Worm (Caenorhabditis elegans) whole organism, L4 larva: Measurements from ENCODE around the gene R07E3.4.
A peak's percentile ranks its signal among the peaks of the same experiment; 100 is the strongest.

Experiments used
- D1046.2 ChIP-seq: fragments of 200-800 bp; sonication (Bioruptor generic); IDR thresholded peaks from 2 replicates; pipeline ENCODE4 v1.3.6; 2022; ENCODE audit warnings: missing genetic modification characterization, missing compliant biosample characterization
- F26F4.8 ChIP-seq: fragments of 200-800 bp; sonication (Bioruptor generic); conservative IDR thresholded peaks from 2 replicates; pipeline ENCODE4 v1.3.6; 2022; ENCODE audit warnings: missing genetic modification characterization, missing compliant biosample characterization
- R02D3.7 ChIP-seq: fragments of 150-350 bp; sonication (generic microtip); optimal IDR thresholded peaks from 3 replicates; lab custom pipeline; 2014; ENCODE audit warnings: missing biosample characterization, missing genetic modification characterization
- T20F7.1 ChIP-seq: fragments of 200-800 bp; sonication (Bioruptor generic); optimal IDR thresholded peaks from 2 replicates; lab custom pipeline; 2018; ENCODE audit warnings: mild to moderate bottlenecking, missing genetic modification characterization, missing compliant biosample characterization
- T26A8.4 ChIP-seq: fragments of 200-800 bp; sonication (Bioruptor generic); IDR thresholded peaks from 2 replicates; pipeline ENCODE4 v1.3.6; 2022; ENCODE audit warnings: missing genetic modification characterization, missing compliant biosample characterization
- Y105C5A.15 ChIP-seq: fragments of 200-800 bp; sonication (Bioruptor generic); IDR thresholded peaks from 2 replicates; pipeline ENCODE4 v1.3.6; 2022; ENCODE audit warnings: missing genetic modification characterization, missing compliant biosample characterization
- Y48G9A.11 ChIP-seq: fragments of 200-800 bp; sonication (Bioruptor generic); IDR thresholded peaks from 2 replicates; pipeline ENCODE4 v1.3.6; 2022; ENCODE audit warnings: missing genetic modification reagents, missing genetic modification characterization, missing compliant biosample characterization
- aha-1 ChIP-seq: fragments of 150-350 bp; peaks from one replicate; lab custom pipeline; 2014; ENCODE audit warnings: missing biosample characterization, missing genetic modification characterization
- attf-4 ChIP-seq: sonication (generic microtip); optimal IDR thresholded peaks from 3 replicates; lab custom pipeline; 2017; ENCODE audit warnings: missing biosample characterization, missing genetic modification characterization
- ceh-20 ChIP-seq: fragments of 200-800 bp; sonication (Bioruptor generic); IDR thresholded peaks from 2 replicates; pipeline ENCODE4 v1.3.6; 2022; ENCODE audit warnings: missing genetic modification reagents, missing genetic modification characterization, missing compliant biosample characterization
- ceh-44 ChIP-seq: fragments of 200-800 bp; sonication (Bioruptor generic); IDR thresholded peaks from 2 replicates; pipeline ENCODE4 v1.3.6; 2022; ENCODE audit warnings: missing genetic modification reagents, missing genetic modification characterization, missing compliant biosample characterization
- ctbp-1 ChIP-seq: fragments of 200-800 bp; sonication (Bioruptor generic); IDR thresholded peaks from 2 replicates; pipeline ENCODE4 v1.3.6; 2022; ENCODE audit warnings: missing genetic modification reagents, missing genetic modification characterization, missing compliant biosample characterization
- daf-12 ChIP-seq: fragments of 150-350 bp; optimal IDR thresholded peaks from 2 replicates; lab custom pipeline; 2014; ENCODE audit warnings: missing biosample characterization, missing genetic modification reagents, missing genetic modification characterization
- daf-16 ChIP-seq, 3 experiments: sonication (generic microtip); optimal IDR thresholded peaks; 2 replicates each; lab custom pipeline; 2016 to 2017; ENCODE audit warnings: missing genetic modification characterization in 3 of 3, missing genetic modification reagents in 3 of 3, mild to moderate bottlenecking in 2 of 3, missing compliant biosample characterization in 2 of 3, missing biosample characterization in 1 of 3, moderate library complexity in 1 of 3
- daf-19 ChIP-seq: fragments of 200-800 bp; sonication (Bioruptor generic); conservative IDR thresholded peaks from 2 replicates; pipeline ENCODE4 v1.3.6; 2022; ENCODE audit warnings: missing genetic modification characterization, missing compliant biosample characterization
- dmd-6 ChIP-seq: fragments of 200-800 bp; sonication (Bioruptor generic); IDR thresholded peaks from 2 replicates; pipeline ENCODE4 v1.3.6; 2022; ENCODE audit warnings: missing genetic modification reagents, missing genetic modification characterization, missing compliant biosample characterization
- dve-1 ChIP-seq: sonication (generic microtip); optimal IDR thresholded peaks from 2 replicates; lab custom pipeline; 2017; ENCODE audit warnings: antibody characterized with exemption, mild to moderate bottlenecking, missing genetic modification characterization, missing compliant biosample characterization; ENCODE audit not compliant: insufficient read depth
- hlh-11 ChIP-seq: fragments of 200-800 bp; sonication (Bioruptor generic); optimal IDR thresholded peaks from 2 replicates; lab custom pipeline; 2018; ENCODE audit warnings: mild to moderate bottlenecking, missing genetic modification characterization, missing compliant biosample characterization
- hlh-30 ChIP-seq: sonication (generic microtip); optimal IDR thresholded peaks from 2 replicates; lab custom pipeline; 2017; ENCODE audit warnings: antibody characterized with exemption, mild to moderate bottlenecking, missing genetic modification characterization, missing compliant biosample characterization; ENCODE audit not compliant: insufficient read depth
- lin-15B ChIP-seq: fragments of 150-350 bp; sonication (generic microtip); optimal IDR thresholded peaks from 3 replicates; lab custom pipeline; 2014; ENCODE audit warnings: missing biosample characterization, missing genetic modification characterization
- lin-38 ChIP-seq: fragments of 200-800 bp; sonication (Bioruptor generic); IDR thresholded peaks from 2 replicates; pipeline ENCODE4 v1.3.6; 2022; ENCODE audit warnings: missing genetic modification reagents, missing genetic modification characterization, missing compliant biosample characterization
- mdl-1 ChIP-seq, 2 experiments: fragments of 150-350 bp in 1 of 2; sonication (generic microtip) in 1 of 2; optimal IDR thresholded peaks; 2 replicates each; lab custom pipeline; 2014 to 2017; ENCODE audit warnings: missing biosample characterization in 2 of 2, missing genetic modification characterization in 2 of 2
- mdt-29 ChIP-seq: fragments of 200-800 bp; sonication (Bioruptor generic); IDR thresholded peaks from 2 replicates; pipeline ENCODE4 v1.3.6; 2022; ENCODE audit warnings: missing genetic modification reagents, missing genetic modification characterization, missing compliant biosample characterization
- mep-1 ChIP-seq: fragments of 150-350 bp; sonication (generic microtip); optimal IDR thresholded peaks from 3 replicates; lab custom pipeline; 2014; ENCODE audit warnings: missing biosample characterization, missing genetic modification characterization
- mxl-3 ChIP-seq: fragments of 200-800 bp; sonication (Bioruptor generic); optimal IDR thresholded peaks from 2 replicates; lab custom pipeline; 2018; ENCODE audit warnings: mild to moderate bottlenecking, missing genetic modification characterization, missing compliant biosample characterization
- nhr-10 ChIP-seq: fragments of 150-350 bp; optimal IDR thresholded peaks from 2 replicates; lab custom pipeline; 2014; ENCODE audit warnings: missing biosample characterization, missing genetic modification characterization
- nhr-11 ChIP-seq: fragments of 150-350 bp; optimal IDR thresholded peaks from 2 replicates; lab custom pipeline; 2014; ENCODE audit warnings: missing biosample characterization, missing genetic modification characterization
- nhr-28 ChIP-seq: fragments of 150-350 bp; optimal IDR thresholded peaks from 2 replicates; lab custom pipeline; 2014; ENCODE audit warnings: missing biosample characterization, missing genetic modification characterization
- nhr-41 ChIP-seq: fragments of 200-800 bp; sonication (Bioruptor generic); IDR thresholded peaks from 2 replicates; pipeline ENCODE4 v1.3.6; 2022; ENCODE audit warnings: missing genetic modification reagents, missing genetic modification characterization, missing compliant biosample characterization
- nhr-6 ChIP-seq: fragments of 150-350 bp; optimal IDR thresholded peaks from 2 replicates; lab custom pipeline; 2014; ENCODE audit warnings: missing biosample characterization, missing genetic modification characterization
- nhr-77 ChIP-seq: fragments of 150-350 bp; optimal IDR thresholded peaks from 2 replicates; lab custom pipeline; 2014; ENCODE audit warnings: missing biosample characterization, missing genetic modification characterization
- pha-4 ChIP-seq, 2 experiments: fragments of 150-350 bp in 1 of 2; fragments of 200-800 bp in 1 of 2; sonication (Bioruptor generic) in 1 of 2; IDR thresholded peaks in 1 of 2; optimal IDR thresholded peaks in 1 of 2; 2 replicates each; pipeline versions ENCODE4 v1.3.6 to Lab custom; 2014 to 2022; ENCODE audit warnings: missing genetic modification characterization in 2 of 2, missing genetic modification reagents in 2 of 2, missing biosample characterization in 1 of 2, missing compliant biosample characterization in 1 of 2
- php-3 ChIP-seq: fragments of 200-800 bp; sonication (Bioruptor generic); IDR thresholded peaks from 2 replicates; pipeline ENCODE4 v1.3.6; 2022; ENCODE audit warnings: missing genetic modification reagents, missing genetic modification characterization, missing compliant biosample characterization
- pqm-1 ChIP-seq: sonication (generic microtip); optimal IDR thresholded peaks from 2 replicates; lab custom pipeline; 2017; ENCODE audit warnings: missing biosample characterization, missing genetic modification characterization
- set-16 ChIP-seq: fragments of 200-800 bp; sonication (Bioruptor generic); IDR thresholded peaks from 2 replicates; pipeline ENCODE4 v1.3.6; 2022; ENCODE audit warnings: missing genetic modification reagents, missing genetic modification characterization, missing compliant biosample characterization
- snpc-4 ChIP-seq: fragments of 150-350 bp; optimal IDR thresholded peaks from 2 replicates; lab custom pipeline; 2014; ENCODE audit warnings: missing biosample characterization, missing genetic modification characterization
- tra-1 ChIP-seq: fragments of 200-800 bp; sonication (Bioruptor generic); IDR thresholded peaks from 2 replicates; pipeline ENCODE4 v1.3.6; 2022; ENCODE audit warnings: missing genetic modification reagents, missing genetic modification characterization, missing compliant biosample characterization
- unc-39 ChIP-seq: sonication (generic microtip); optimal IDR thresholded peaks from 2 replicates; lab custom pipeline; 2017; ENCODE audit warnings: missing biosample characterization, missing genetic modification characterization
- unc-62 ChIP-seq, 3 experiments: fragments of 150-350 bp in 1 of 3; sonication (generic microtip); optimal IDR thresholded peaks in 2 of 3; peaks in 1 of 3; 1 replicate in 1 of 3; 2 replicates in 2 of 3; lab custom pipeline; 2014 to 2017; ENCODE audit warnings: missing biosample characterization in 3 of 3, missing genetic modification characterization in 3 of 3, missing genetic modification reagents in 3 of 3, missing genotype in 1 of 3
- zfp-3 ChIP-seq: fragments of 200-800 bp; sonication (Bioruptor generic); conservative IDR thresholded peaks from 2 replicates; pipeline ENCODE4 v1.3.6; 2022; ENCODE audit warnings: missing genetic modification reagents, missing genetic modification characterization, missing compliant biosample characterization
- ztf-11 ChIP-seq: fragments of 150-350 bp; optimal IDR thresholded peaks from 2 replicates; lab custom pipeline; 2014; ENCODE audit warnings: missing biosample characterization, missing genetic modification characterization
- ztf-7 ChIP-seq: fragments of 150-350 bp; optimal IDR thresholded peaks from 2 replicates; lab custom pipeline; 2014; ENCODE audit warnings: missing biosample characterization, missing genetic modification characterization

Gene R07E3.4

ce11 chrX:10340986-10341385, 7.8 kb upstream of the R07E3.4 start, which contains the start of gene R07E3.1:
R07E3.1 (minus strand) TSS chrX:10341161.
- TF ChIP-seq pqm-1 (tag; lab: Kevin White, UChicago) (peak; percentile 49), mdl-1 (tag; optimal IDR thresholded peaks at IDR 0.05; lab: Kevin White, UChicago) (no peak), dmd-6 (GFP tag; lab: Robert Waterston, UW) (peak; percentile 57), ztf-7 (tag; lab: Kevin White, UChicago) (peak; percentile 69), nhr-28 (tag; lab: Kevin White, UChicago) (peak; percentile 53), daf-16 (GFP tag; optimal IDR thresholded peaks at IDR 0.05; lab: Kevin White, UChicago) (no peak), daf-16 (tag; optimal IDR thresholded peaks at IDR 0.05; lab: Kevin White, UChicago) (peak; percentile 88), daf-12 (tag; lab: Kevin White, UChicago) (no peak), php-3 (peak; percentile 41; the same call in 1 of the 2 replicates), dve-1 (tag; lab: Kevin White, UChicago) (peak; percentile 71), hlh-11 (tag; lab: Kevin White, UChicago) (peak; percentile 49), nhr-77 (tag; lab: Kevin White, UChicago) (peak; percentile 9), hlh-30 (tag; lab: Kevin White, UChicago) (peak; percentile 43), F26F4.8 (GFP tag; lab: Robert Waterston, UW) (no peak), R02D3.7 (tag; lab: Kevin White, UChicago) (no peak)
- TF ChIP-seq, all 104 proteins: peak for 10

- TF ChIP-seq attf-4 (no peak), daf-16 (GFP tag; optimal IDR thresholded peaks at IDR 0.05; lab: Kevin White, UChicago) (no peak), daf-16 (tag; optimal IDR thresholded peaks at IDR 0.05; lab: Kevin White, UChicago) (peak; percentile 34), unc-62 (GFP tag; optimal IDR thresholded peaks at IDR 0.05 in 1 of 2; lab: Kevin White, UChicago) (peak in 1 of 2 experiments; percentile 26), unc-62 (tag; optimal IDR thresholded peaks at IDR 0.05; lab: Kevin White, UChicago) (no peak), hlh-11 (tag; lab: Kevin White, UChicago) (peak; percentile 46), dmd-6 (GFP tag; lab: Robert Waterston, UW) (peak; percentile 41; the same call in 1 of the 2 replicates), nhr-41 (GFP tag; lab: Robert Waterston, UW) (no peak), mxl-3 (peak; percentile 20), nhr-10 (tag; lab: Kevin White, UChicago) (peak; percentile 17), pqm-1 (tag; lab: Kevin White, UChicago) (peak; percentile 72), ceh-20 (GFP tag; lab: Robert Waterston, UW) (no peak)
These were observed 6.9 kb upstream of the R07E3.4 start for ce11 chrX:10340044-10340443.

- TF ChIP-seq dmd-6 (GFP tag; lab: Robert Waterston, UW), result peak; percentile 24; the same call in 1 of the 2 replicates
- no peak for TF ChIP-seq mdl-1 (tag; optimal IDR thresholded peaks at IDR 0.05; lab: Kevin White, UChicago)
- peak; percentile 79; the same call in 1 of the 2 replicates for TF ChIP-seq zfp-3
- peak; percentile 40; the same call in 1 of the 2 replicates for TF ChIP-seq lin-38 (GFP tag; lab: Robert Waterston, UW)
- TF ChIP-seq mep-1, result peak; percentile 63
- peak; percentile 49; the same call in 1 of the 2 replicates for TF ChIP-seq tra-1 (GFP tag; lab: Robert Waterston, UW)
- TF ChIP-seq pha-4 (GFP tag; IDR thresholded peaks at IDR 0.05; lab: Robert Waterston, UW), result peak; percentile 31; the same call in 1 of the 2 replicates
- no peak for TF ChIP-seq pha-4 (tag; optimal IDR thresholded peaks at IDR 0.05; lab: Kevin White, UChicago)
- TF ChIP-seq ceh-44, result no peak
- no peak for TF ChIP-seq unc-39
- TF ChIP-seq aha-1 (tag; lab: Kevin White, UChicago), result peak; percentile 79
- peak; percentile 20 for TF ChIP-seq hlh-11 (tag; lab: Kevin White, UChicago)
- TF ChIP-seq php-3, result peak; percentile 59; the same call in 1 of the 2 replicates
- peak; percentile 56 for TF ChIP-seq dve-1 (tag; lab: Kevin White, UChicago)
- TF ChIP-seq T20F7.1 (GFP tag; lab: Kevin White, UChicago), result peak; percentile 55
- TF ChIP-seq T26A8.4 (GFP tag; lab: Robert Waterston, UW), result 0 out of 2 replicates have a peak, but pooled peaks have one; percentile 29
- no peak for TF ChIP-seq daf-16 (GFP tag; optimal IDR thresholded peaks at IDR 0.05; lab: Kevin White, UChicago)
- TF ChIP-seq daf-16 (tag; optimal IDR thresholded peaks at IDR 0.05; lab: Kevin White, UChicago), result peak; percentile 19
These were observed 5.6 kb upstream of the R07E3.4 start for ce11 chrX:10338761-10339160.

- TF ChIP-seq unc-62 (GFP tag; optimal IDR thresholded peaks at IDR 0.05 in 1 of 2; lab: Kevin White, UChicago), result no peak
- no peak for TF ChIP-seq unc-62 (tag; optimal IDR thresholded peaks at IDR 0.05; lab: Kevin White, UChicago)
- no peak for TF ChIP-seq aha-1 (tag; lab: Kevin White, UChicago)
- TF ChIP-seq zfp-3, result no peak
- TF ChIP-seq D1046.2 (GFP tag; lab: Robert Waterston, UW), result no peak
- TF ChIP-seq ctbp-1 (GFP tag; lab: Robert Waterston, UW), result no peak
- TF ChIP-seq ztf-11 (tag; lab: Kevin White, UChicago), result no peak
- TF ChIP-seq Y105C5A.15 (GFP tag; lab: Robert Waterston, UW), result no peak
- no peak for TF ChIP-seq mdt-29 (GFP tag; lab: Robert Waterston, UW)
- TF ChIP-seq set-16 (GFP tag; lab: Robert Waterston, UW), result no peak
- TF ChIP-seq daf-19, result no peak
- TF ChIP-seq mep-1, result no peak
- TF ChIP-seq Y48G9A.11, result no peak
- no peak for TF ChIP-seq nhr-11 (tag; lab: Kevin White, UChicago)
- no peak for TF ChIP-seq nhr-6 (tag; lab: Kevin White, UChicago)
- TF ChIP-seq lin-15B (tag; lab: Kevin White, UChicago), result no peak
- TF ChIP-seq snpc-4 (tag; lab: Kevin White, UChicago), result no peak
These were observed 4.9 kb upstream of the R07E3.4 start, which contains the start of gene cut-5 for ce11 chrX:10338100-10338499. cut-5 (minus strand) TSS chrX:10338200.
